Worm (Caenorhabditis elegans) whole organism, L1 larva: ENCODE results near the gene sgnh-1.

Source experiments
- aly-2 ChIP-seq: fragments of 150-350 bp; optimal IDR thresholded peaks from 2 replicates; lab custom pipeline; 2014; ENCODE audit warnings: missing biosample characterization, missing genetic modification characterization
- dpl-1 ChIP-seq, 3 experiments: fragments of 150-350 bp in 2 of 3; sonication (generic microtip) in 1 of 3; optimal IDR thresholded peaks; 2 replicates each; lab custom pipeline; 2014 to 2017; ENCODE audit warnings: missing biosample characterization in 3 of 3, missing genetic modification characterization in 3 of 3, missing genetic modification reagents in 3 of 3
- elt-3 ChIP-seq, 6 experiments: fragments of 150-350 bp in 1 of 6; sonication (generic microtip); optimal IDR thresholded peaks; 2 replicates each; lab custom pipeline; 2017 to 2018; ENCODE audit warnings: missing biosample characterization in 6 of 6, missing genetic modification characterization in 6 of 6, inconsistent platforms in 1 of 6
- lin-13 ChIP-seq: fragments of 150-350 bp; optimal IDR thresholded peaks from 2 replicates; lab custom pipeline; 2014; ENCODE audit warnings: missing biosample characterization, missing genetic modification reagents, missing genetic modification characterization
- mdl-1 ChIP-seq, 2 experiments: fragments of 150-350 bp; optimal IDR thresholded peaks; 2 replicates each; lab custom pipeline; 2014 to 2017; ENCODE audit warnings: missing biosample characterization in 2 of 2, missing genetic modification characterization in 2 of 2, inconsistent platforms in 1 of 2
- mep-1 ChIP-seq: fragments of 150-350 bp; optimal IDR thresholded peaks from 2 replicates; lab custom pipeline; 2014; ENCODE audit warnings: missing biosample characterization, missing genetic modification characterization
- skn-1 ChIP-seq: fragments of 150-350 bp; optimal IDR thresholded peaks from 2 replicates; lab custom pipeline; 2014; ENCODE audit warnings: missing biosample characterization, missing genetic modification characterization
- snpc-4 ChIP-seq: fragments of 150-350 bp; optimal IDR thresholded peaks from 2 replicates; lab custom pipeline; 2014; ENCODE audit warnings: missing biosample characterization, missing genetic modification characterization
- tbx-2 ChIP-seq: sonication (generic microtip); optimal IDR thresholded peaks from 2 replicates; lab custom pipeline; 2016; ENCODE audit warnings: missing genetic modification characterization, missing compliant biosample characterization

DNA sequence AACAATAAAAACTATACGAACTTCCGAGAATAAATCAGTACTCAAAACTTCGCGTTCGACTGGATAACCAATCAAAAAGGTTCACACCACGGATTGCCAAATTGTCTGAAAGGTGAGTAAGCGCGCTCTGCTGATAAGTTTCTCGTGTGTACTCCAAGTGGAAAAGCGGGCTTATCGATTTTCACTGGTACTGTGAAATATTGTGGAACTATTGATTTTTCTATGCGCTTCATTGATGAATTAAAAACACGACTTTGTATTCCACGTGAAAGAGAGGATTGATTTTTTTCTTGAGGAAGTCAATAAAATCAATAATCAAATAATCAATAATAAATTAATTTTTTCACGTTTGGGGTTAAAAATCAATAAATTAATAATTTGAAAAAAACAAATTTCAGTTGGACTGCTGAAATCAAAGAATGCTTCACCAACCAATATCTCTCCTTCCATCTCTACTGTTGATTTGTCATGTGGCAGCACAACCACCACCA lies 16.0 kb downstream of the sgnh-1 start, which contains the start of gene T08B6.4:
- TF ChIP-seq dpl-1 (GFP tag; optimal IDR thresholded peaks at IDR 0.05; lab: Kevin White, UChicago), result no peak
- no peak for TF ChIP-seq aly-2
- no peak for TF ChIP-seq mep-1 (tag; lab: Kevin White, UChicago)
- no peak for TF ChIP-seq mdl-1 (tag; optimal IDR thresholded peaks at IDR 0.05; lab: Kevin White, UChicago)
- TF ChIP-seq elt-3 (tag; optimal IDR thresholded peaks at IDR 0.05; lab: Kevin White, UChicago), result no peak
- TF ChIP-seq lin-13 (GFP tag; lab: Kevin White, UChicago), result no peak
- no peak for TF ChIP-seq snpc-4 (tag; lab: Kevin White, UChicago)
- TF ChIP-seq skn-1 (tag; lab: Kevin White, UChicago), result no peak
- no peak for TF ChIP-seq tbx-2 (tag; lab: Kevin White, UChicago)
